Fruit fly (Drosophila melanogaster) whole organism, embryonic: ENCODE measurements around the gene CG12951.

ENCODE experiments used
- B-H2 ChIP-seq: fragments of 200-800 bp; sonication (Bioruptor generic); optimal IDR thresholded peaks from 2 replicates; lab custom pipeline; 2018; ENCODE audit warnings: missing biosample characterization, mild to moderate bottlenecking, missing genetic modification characterization
- C15 ChIP-seq: fragments of 200-800 bp; sonication (Bioruptor generic); IDR thresholded peaks from 3 replicates; pipeline ENCODE4 v1.3.6; 2022; ENCODE audit warnings: missing biosample characterization, missing genetic modification characterization
- CG10209 ChIP-seq: fragments of 200-800 bp; sonication (Bioruptor generic); optimal IDR thresholded peaks from 3 replicates; lab custom pipeline; 2017; ENCODE audit warnings: missing biosample characterization, mild to moderate bottlenecking, missing genetic modification characterization, missing genetic modification reagents
- CG10543 ChIP-seq: fragments of 200-800 bp; sonication (Bioruptor generic); optimal IDR thresholded peaks from 3 replicates; lab custom pipeline; 2017; ENCODE audit warnings: missing biosample characterization, mild to moderate bottlenecking, missing genetic modification characterization, moderate library complexity
- CG14667 ChIP-seq: fragments of 200-800 bp; sonication (Bioruptor generic); IDR thresholded peaks from 2 replicates; pipeline ENCODE4 v1.3.6; 2022; ENCODE audit warnings: missing biosample characterization, missing genetic modification characterization
- CG15269 ChIP-seq: fragments of 200-800 bp; sonication (Bioruptor generic); optimal IDR thresholded peaks from 2 replicates; lab custom pipeline; 2018; ENCODE audit warnings: missing biosample characterization, mild to moderate bottlenecking, missing genetic modification characterization, moderate library complexity
- CG17328 ChIP-seq: fragments of 200-800 bp; sonication (Bioruptor generic); IDR thresholded peaks from 2 replicates; pipeline ENCODE4 v1.3.6; 2022; ENCODE audit warnings: missing biosample characterization, missing genetic modification characterization
- CG17829 ChIP-seq: fragments of 200-800 bp; optimal IDR thresholded peaks from 2 replicates; lab custom pipeline; 2019; ENCODE audit warnings: missing biosample characterization, mild to moderate bottlenecking, missing genetic modification characterization, moderate library complexity
- CG18262 ChIP-seq: fragments of 200-800 bp; optimal IDR thresholded peaks from 3 replicates; lab custom pipeline; 2019; ENCODE audit warnings: missing biosample characterization, mild to moderate bottlenecking, missing genetic modification characterization, moderate library complexity
- CG18476 ChIP-seq: fragments of 200-800 bp; sonication (Bioruptor generic); optimal IDR thresholded peaks from 2 replicates; lab custom pipeline; 2016; ENCODE audit warnings: missing biosample characterization, mild to moderate bottlenecking, missing genetic modification characterization
- CG2116 ChIP-seq: fragments of 200-800 bp; sonication (Bioruptor generic); optimal IDR thresholded peaks from 3 replicates; lab custom pipeline; 2018; ENCODE audit warnings: missing biosample characterization, mild to moderate bottlenecking, missing genetic modification characterization
- CG2678 ChIP-seq: fragments of 200-800 bp; sonication (Bioruptor generic); optimal IDR thresholded peaks from 3 replicates; lab custom pipeline; 2019; ENCODE audit warnings: missing biosample characterization, mild to moderate bottlenecking, missing genetic modification characterization, moderate library complexity
- CG31365 ChIP-seq: fragments of 200-800 bp; sonication (Bioruptor generic); optimal IDR thresholded peaks from 2 replicates; lab custom pipeline; 2018; ENCODE audit warnings: missing biosample characterization, mild to moderate bottlenecking, missing genetic modification characterization
- CG32532 ChIP-seq: fragments of 200-800 bp; sonication (Bioruptor generic); IDR thresholded peaks from 2 replicates; pipeline ENCODE4 v1.3.6; 2022; ENCODE audit warnings: missing biosample characterization, missing genetic modification characterization
- CG4328 ChIP-seq: fragments of 200-800 bp; sonication (Bioruptor generic); optimal IDR thresholded peaks from 3 replicates; lab custom pipeline; 2017; ENCODE audit warnings: missing biosample characterization, missing genetic modification reagents, missing genetic modification characterization
- CG4820 ChIP-seq: fragments of 200-800 bp; sonication (Bioruptor generic); optimal IDR thresholded peaks from 3 replicates; lab custom pipeline; 2016; ENCODE audit warnings: missing biosample characterization, missing genetic modification characterization
- CG6689 ChIP-seq: fragments of 200-800 bp; sonication (Bioruptor generic); IDR thresholded peaks from 2 replicates; pipeline ENCODE4 v1.3.6; 2022; ENCODE audit warnings: missing biosample characterization, missing genetic modification characterization
- CG9609 ChIP-seq: fragments of 200-800 bp; sonication (Bioruptor generic); optimal IDR thresholded peaks from 3 replicates; lab custom pipeline; 2016; ENCODE audit warnings: missing biosample characterization, missing genetic modification characterization
- CG9932 ChIP-seq: fragments of 200-800 bp; sonication (Bioruptor generic); IDR thresholded peaks from 2 replicates; pipeline ENCODE4 v1.3.6; 2022; ENCODE audit warnings: missing biosample characterization, missing genetic modification characterization
- CHES-1-like ChIP-seq: fragments of 200-800 bp; sonication (Bioruptor generic); optimal IDR thresholded peaks from 2 replicates; lab custom pipeline; 2016; ENCODE audit warnings: missing biosample characterization, missing genetic modification characterization
- Dbx ChIP-seq: fragments of 200-800 bp; sonication (Bioruptor generic); IDR thresholded peaks from 3 replicates; pipeline ENCODE4 v1.3.6; 2022; ENCODE audit warnings: missing biosample characterization, missing genetic modification characterization
- Drgx ChIP-seq: fragments of 200-800 bp; sonication (Bioruptor generic); IDR thresholded peaks from 2 replicates; pipeline ENCODE4 v1.3.6; 2022; ENCODE audit warnings: missing biosample characterization, missing genetic modification characterization
- E2f2 ChIP-seq: fragments of 200-800 bp; sonication (Bioruptor generic); IDR thresholded peaks from 2 replicates; pipeline ENCODE4 v1.3.6; 2022; ENCODE audit warnings: missing biosample characterization, missing genetic modification characterization
- HHEX ChIP-seq: fragments of 200-800 bp; sonication (Bioruptor generic); optimal IDR thresholded peaks from 3 replicates; lab custom pipeline; 2017; ENCODE audit warnings: missing biosample characterization, mild to moderate bottlenecking, missing genetic modification characterization, missing genetic modification reagents
- Hand ChIP-seq: fragments of 200-800 bp; sonication (Bioruptor generic); optimal IDR thresholded peaks from 2 replicates; lab custom pipeline; 2017; ENCODE audit warnings: mild to moderate bottlenecking, missing biosample characterization, missing genetic modification reagents, missing genetic modification characterization
- Jarid2 ChIP-seq: fragments of 200-800 bp; sonication (Bioruptor generic); optimal IDR thresholded peaks from 3 replicates; lab custom pipeline; 2017; ENCODE audit warnings: mild to moderate bottlenecking, missing biosample characterization, missing genetic modification reagents, missing genetic modification characterization
- Med ChIP-seq: fragments of 200-800 bp; sonication (Bioruptor generic); peaks from one replicate; lab custom pipeline; 2016; ENCODE audit warnings: missing biosample characterization, missing genetic modification characterization, mild to moderate bottlenecking, inconsistent platforms, moderate library complexity
- Oli ChIP-seq: fragments of 200-800 bp; sonication (Bioruptor generic); optimal IDR thresholded peaks from 2 replicates; lab custom pipeline; 2018; ENCODE audit warnings: missing biosample characterization, mild to moderate bottlenecking, missing genetic modification characterization, moderate library complexity
- Ssrp ChIP-seq: fragments of 200-800 bp; sonication (Bioruptor generic); optimal IDR thresholded peaks from 2 replicates; lab custom pipeline; 2018; ENCODE audit warnings: missing biosample characterization, mild to moderate bottlenecking, missing genetic modification characterization, moderate library complexity
- ash1 ChIP-seq: fragments of 200-800 bp; sonication (Bioruptor generic); optimal IDR thresholded peaks from 2 replicates; lab custom pipeline; 2018; ENCODE audit warnings: missing biosample characterization, mild to moderate bottlenecking, missing genetic modification characterization
- az2 ChIP-seq: fragments of 200-800 bp; sonication (Bioruptor generic); optimal IDR thresholded peaks from 3 replicates; lab custom pipeline; 2016; ENCODE audit warnings: missing biosample characterization, missing genetic modification characterization
- bigmax ChIP-seq: fragments of 200-800 bp; sonication (Bioruptor generic); optimal IDR thresholded peaks from 2 replicates; lab custom pipeline; 2018; ENCODE audit warnings: missing biosample characterization, mild to moderate bottlenecking, missing genetic modification characterization
- chinmo ChIP-seq: fragments of 200-800 bp; sonication (Bioruptor generic); IDR thresholded peaks from 4 replicates; pipeline ENCODE4 v1.3.6; 2022; ENCODE audit warnings: missing biosample characterization, missing genetic modification characterization; ENCODE audit not compliant: partially characterized antibody
- dimm ChIP-seq: fragments of 200-800 bp; sonication (Bioruptor generic); IDR thresholded peaks from 2 replicates; pipeline ENCODE4 v1.3.6; 2022; ENCODE audit warnings: missing biosample characterization, missing genetic modification characterization
- gcm ChIP-seq: fragments of 200-800 bp; sonication (Bioruptor generic); optimal IDR thresholded peaks from 2 replicates; lab custom pipeline; 2019; ENCODE audit warnings: missing biosample characterization, mild to moderate bottlenecking, missing genetic modification characterization, moderate library complexity
- gsb-n ChIP-seq: fragments of 200-800 bp; sonication (Bioruptor generic); optimal IDR thresholded peaks from 3 replicates; lab custom pipeline; 2018; ENCODE audit warnings: missing biosample characterization, mild to moderate bottlenecking, missing genetic modification characterization
- gt ChIP-seq: fragments of 200-800 bp; sonication (Bioruptor generic); IDR thresholded peaks from 2 replicates; pipeline ENCODE4 v1.3.6; 2022; ENCODE audit warnings: missing biosample characterization, missing genetic modification characterization
- hkb ChIP-seq, 2 experiments: fragments of 200-800 bp in 1 of 2; fragments of >200 bp in 1 of 2; sonication (Bioruptor generic) in 1 of 2; IDR thresholded peaks in 1 of 2; optimal IDR thresholded peaks in 1 of 2; 2 replicates each; pipeline versions ENCODE4 v1.3.6 to Lab custom; 2017 to 2022; ENCODE audit warnings: missing biosample characterization in 1 of 2, missing genetic modification characterization in 1 of 2
- insv ChIP-seq, 2 experiments: fragments of 200-800 bp; sonication (Bioruptor generic); optimal IDR thresholded peaks; 3 replicates each; lab custom pipeline; 2016 to 2018; ENCODE audit warnings: missing biosample characterization in 2 of 2, missing genetic modification characterization in 2 of 2
- kni ChIP-seq: fragments of 200-800 bp; sonication (Bioruptor generic); optimal IDR thresholded peaks from 3 replicates; lab custom pipeline; 2017; ENCODE audit warnings: mild to moderate bottlenecking, missing biosample characterization, missing genetic modification reagents, missing genetic modification characterization
- maf-S ChIP-seq: fragments of 200-800 bp; sonication (Bioruptor generic); optimal IDR thresholded peaks from 2 replicates; lab custom pipeline; 2016; ENCODE audit warnings: missing biosample characterization, missing genetic modification characterization
- prd ChIP-seq, 3 experiments: fragments of >200 bp in 2 of 3; fragments of 200-800 bp in 1 of 3; sonication (Bioruptor generic) in 1 of 3; optimal IDR thresholded peaks in 2 of 3; IDR thresholded peaks in 1 of 3; 2 replicates in 2 of 3; 3 replicates in 1 of 3; pipeline versions ENCODE4 v1.3.6 to Lab custom; 2017 to 2022; ENCODE audit warnings: missing biosample characterization in 1 of 3, missing genetic modification characterization in 1 of 3
- pros ChIP-seq: fragments of 200-800 bp; sonication (Bioruptor generic); optimal IDR thresholded peaks from 3 replicates; lab custom pipeline; 2019; ENCODE audit warnings: missing biosample characterization, mild to moderate bottlenecking, missing genetic modification characterization, moderate library complexity
- pum ChIP-seq: fragments of 200-800 bp; sonication (Bioruptor generic); optimal IDR thresholded peaks from 2 replicates; lab custom pipeline; 2016; ENCODE audit warnings: missing biosample characterization, missing genetic modification characterization
- sens ChIP-seq: fragments of 200-800 bp; sonication (Bioruptor generic); peaks from one replicate; lab custom pipeline; 2016; ENCODE audit warnings: missing biosample characterization, missing genetic modification characterization
- slp2 ChIP-seq: fragments of 200-800 bp; sonication (Bioruptor generic); optimal IDR thresholded peaks from 2 replicates; lab custom pipeline; 2016; ENCODE audit warnings: missing biosample characterization, missing genetic modification characterization
- sug ChIP-seq: fragments of 200-800 bp; optimal IDR thresholded peaks from 2 replicates; lab custom pipeline; 2019; ENCODE audit warnings: missing biosample characterization, mild to moderate bottlenecking, missing genetic modification characterization, moderate library complexity
- toy ChIP-seq: fragments of 200-800 bp; sonication (Bioruptor generic); IDR thresholded peaks from 2 replicates; pipeline ENCODE4 v1.3.6; 2022; ENCODE audit warnings: missing biosample characterization, missing genetic modification characterization
- usp ChIP-seq: fragments of >200 bp; optimal IDR thresholded peaks from 2 replicates; lab custom pipeline; 2017; ENCODE audit warnings: missing biosample characterization, missing genetic modification characterization
- zen ChIP-seq: fragments of 200-800 bp; sonication (Bioruptor generic); optimal IDR thresholded peaks from 3 replicates; lab custom pipeline; 2018; ENCODE audit warnings: missing biosample characterization, mild to moderate bottlenecking, missing genetic modification characterization, moderate library complexity

CG12951 gene

DNA sequence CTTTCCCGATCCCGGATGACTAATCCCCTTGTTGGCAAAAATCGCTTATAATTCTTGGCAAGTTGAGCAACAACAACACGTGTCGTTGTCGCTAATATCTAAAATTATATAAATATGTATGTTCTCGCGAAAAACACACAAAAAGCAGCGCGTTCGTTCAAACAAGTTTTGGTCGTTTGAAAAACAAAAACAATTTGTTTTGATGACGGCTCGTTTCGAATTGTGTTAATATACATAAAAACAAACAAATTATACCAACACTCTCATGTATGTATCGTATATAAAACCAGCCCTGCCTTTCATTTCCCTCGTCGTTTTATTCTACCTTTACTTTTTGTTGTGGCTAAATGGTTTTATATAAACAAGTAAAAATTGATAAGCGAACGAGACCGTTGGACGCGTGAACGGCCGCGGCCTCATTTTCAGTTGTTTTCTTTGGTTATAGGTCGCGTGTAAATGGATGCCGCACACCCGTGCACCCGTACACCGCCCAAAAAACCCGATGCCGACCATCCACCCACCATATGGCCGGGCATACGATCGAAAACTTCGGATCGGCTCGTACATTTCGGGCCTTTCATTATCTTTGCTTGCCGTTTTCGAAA, 14.2 kb upstream of the CG12951 start (continued):
- TF ChIP-seq gcm (GFP tag; lab: Kevin White, UChicago) (no peak), kni (GFP tag; lab: Kevin White, UChicago) (peak; percentile 36), sug (peak; percentile 63), prd (optimal IDR thresholded peaks at IDR 0.05; lab: Kevin White, UChicago) (no peak), prd (GFP tag; IDR thresholded peaks at IDR 0.05; lab: Robert Waterston, UW) (no peak), sens (GFP tag; lab: Kevin White, UChicago) (peak; percentile 46), Jarid2 (GFP tag; lab: Kevin White, UChicago) (no peak), CG14667 (GFP tag; lab: Robert Waterston, UW) (no peak), CG9609 (GFP tag; lab: Kevin White, UChicago) (no peak), CG2116 (no peak), CG32532 (GFP tag; lab: Robert Waterston, UW) (no peak), CG18476 (GFP tag; lab: Kevin White, UChicago) (peak; percentile 11), Dbx (GFP tag; lab: Robert Waterston, UW) (no peak), dimm (GFP tag; lab: Robert Waterston, UW) (no peak), zen (tag; lab: Kevin White, UChicago) (peak; percentile 50), CG6689 (GFP tag; lab: Robert Waterston, UW) (no peak), pum (GFP tag; lab: Kevin White, UChicago) (no peak), CG4328 (GFP tag; lab: Kevin White, UChicago) (peak; percentile 28), slp2 (GFP tag; lab: Kevin White, UChicago) (no peak), CG31365 (no peak), CG18262 (tag; lab: Kevin White, UChicago) (no peak), E2f2 (GFP tag; lab: Robert Waterston, UW) (no peak), C15 (GFP tag; lab: Robert Waterston, UW) (no peak), CG15269 (tag; lab: Kevin White, UChicago) (no peak), Med (GFP tag; lab: Kevin White, UChicago) (peak; percentile 79), hkb (optimal IDR thresholded peaks at IDR 0.05; lab: Kevin White, UChicago) (no peak), hkb (GFP tag; IDR thresholded peaks at IDR 0.05; lab: Robert Waterston, UW) (no peak), insv (GFP tag; optimal IDR thresholded peaks at IDR 0.05; lab: Kevin White, UChicago) (peak in 1 of 2 experiments; percentile 16), pros (GFP tag; lab: Kevin White, UChicago) (peak; percentile 31), gt (no peak), bigmax (GFP tag; lab: Kevin White, UChicago) (peak; percentile 8), az2 (GFP tag; lab: Kevin White, UChicago) (no peak), Drgx (GFP tag; lab: Robert Waterston, UW) (no peak), gsb-n (tag; lab: Kevin White, UChicago) (no peak), usp (no peak), CHES-1-like (GFP tag; lab: Kevin White, UChicago) (no peak), CG10209 (GFP tag; lab: Kevin White, UChicago) (no peak), CG9932 (GFP tag; lab: Robert Waterston, UW) (peak; percentile 18; the same call in 1 of the 2 replicates), CG17829 (tag; lab: Kevin White, UChicago) (no peak), CG17328 (no peak), maf-S (GFP tag; lab: Kevin White, UChicago) (no peak), Oli (tag; lab: Kevin White, UChicago) (no peak), HHEX (GFP tag; lab: Kevin White, UChicago) (no peak), toy (no peak), CG10543 (GFP tag; lab: Kevin White, UChicago) (peak; percentile 89), B-H2 (GFP tag; lab: Kevin White, UChicago) (peak; percentile 24), Hand (GFP tag; lab: Kevin White, UChicago) (peak; percentile 26), CG4820 (GFP tag; lab: Kevin White, UChicago) (no peak), chinmo (peak; percentile 52; the same call in 1 of the 4 replicates), ash1 (peak; percentile 52), CG2678 (tag; lab: Kevin White, UChicago) (no peak), Ssrp (no peak)
